Worm (Caenorhabditis elegans): Measurements from ENCODE around the gene R05D3.3.
A peak's percentile ranks its signal among the peaks of the same experiment; 100 is the strongest.

The R05D3.3 gene

ce11 chrIII:8405449-8405962 lies 41.7 kb downstream of the R05D3.3 start, which contains the start of the genes ubxn-4 and cyy-1:
Gene ubxn-4 (minus strand): TSS chrIII:8405562.
Gene cyy-1 (plus strand): TSS chrIII:8405874.
- TF ChIP-seq ahr-1 (tag; optimal IDR thresholded peaks at IDR 0.05) (no peak), nfya-1 (tag; optimal IDR thresholded peaks at IDR 0.05) (peak; percentile 31), rnt-1 (tag; optimal IDR thresholded peaks at IDR 0.05) (no peak), ceh-22 (tag; optimal IDR thresholded peaks at IDR 0.05) (no peak), unc-3 (GFP tag; conservative IDR thresholded peaks at IDR 0.05) (no peak), unc-3 (tag; optimal IDR thresholded peaks at IDR 0.05) (no peak), pax-1 (tag; optimal IDR thresholded peaks at IDR 0.05) (no peak), odd-2 (tag; optimal IDR thresholded peaks at IDR 0.05) (no peak), sdc-2 (tag; optimal IDR thresholded peaks at IDR 0.05) (no peak), ceh-18 (tag; optimal IDR thresholded peaks at IDR 0.05) (no peak), fkh-10 (GFP tag; optimal IDR thresholded peaks at IDR 0.05) (no peak), ceh-31 (tag; optimal IDR thresholded peaks at IDR 0.05) (peak; percentile 3), elt-2 (tag; optimal IDR thresholded peaks at IDR 0.05) (peak; percentile 26), pat-9 (tag; optimal IDR thresholded peaks at IDR 0.05) (no peak), ceh-2 (tag; optimal IDR thresholded peaks at IDR 0.05) (no peak), unc-55 (GFP tag; optimal IDR thresholded peaks at IDR 0.05) (no peak)

- no peak for TF ChIP-seq F13H6.1 (tag; optimal IDR thresholded peaks at IDR 0.05)
Measured at ce11 chrIII:8409166-8409565, 45.4 kb downstream of the R05D3.3 start, which contains the start of gene ZK353.9. Gene ZK353.9 (plus strand): TSS chrIII:8409496.

- TF ChIP-seq unc-55 (GFP tag; optimal IDR thresholded peaks at IDR 0.05) (peak; percentile 30), gmeb-2 (tag; optimal IDR thresholded peaks at IDR 0.05) (no peak)
Measured at ce11 chrIII:8410747-8411146, 46.9 kb downstream of the R05D3.3 start.

- TF ChIP-seq unc-42 (tag; optimal IDR thresholded peaks at IDR 0.05) (peak; percentile 46), ets-4 (tag; optimal IDR thresholded peaks at IDR 0.05) (peak; percentile 13), dmd-4 (tag; optimal IDR thresholded peaks at IDR 0.05; ENCODE audit: borderline replicate concordance) (peak; percentile 23), nfya-1 (tag; optimal IDR thresholded peaks at IDR 0.05) (peak; percentile 91), ceh-2 (tag; optimal IDR thresholded peaks at IDR 0.05) (peak; percentile 13), nhr-11 (tag; optimal IDR thresholded peaks at IDR 0.05) (no peak), dve-1 (tag; optimal IDR thresholded peaks at IDR 0.05) (peak; percentile 27), tbx-2 (tag; optimal IDR thresholded peaks at IDR 0.05) (peak; percentile 12), unc-3 (GFP tag; conservative IDR thresholded peaks at IDR 0.05) (no peak), unc-3 (tag; optimal IDR thresholded peaks at IDR 0.05) (peak; percentile 44), ref-2 (tag; optimal IDR thresholded peaks at IDR 0.05) (peak; percentile 67), ceh-31 (tag; optimal IDR thresholded peaks at IDR 0.05) (peak; percentile 75), elt-2 (tag; optimal IDR thresholded peaks at IDR 0.05) (no peak), unc-55 (GFP tag; optimal IDR thresholded peaks at IDR 0.05) (peak; percentile 93), elt-4 (tag; optimal IDR thresholded peaks at IDR 0.05) (no peak)
Measured at ce11 chrIII:8411976-8412375, 48.2 kb downstream of the R05D3.3 start.

ce11 chrIII:8413501-8413900 lies 49.7 kb downstream of the R05D3.3 start:
- TF ChIP-seq ceh-45 (GFP tag; IDR thresholded peaks at IDR 0.05) (no peak), zip-5 (tag; optimal IDR thresholded peaks at IDR 0.05) (no peak), C08G9.2 (tag; optimal IDR thresholded peaks at IDR 0.05) (no peak), hlh-8 (tag; optimal IDR thresholded peaks at IDR 0.05) (no peak), nhr-11 (tag; optimal IDR thresholded peaks at IDR 0.05) (no peak), fkh-6 (tag; optimal IDR thresholded peaks at IDR 0.05) (no peak), hlh-6 (tag; optimal IDR thresholded peaks at IDR 0.05) (no peak), rnt-1 (tag; optimal IDR thresholded peaks at IDR 0.05) (no peak), ahr-1 (tag; optimal IDR thresholded peaks at IDR 0.05) (no peak), ceh-2 (tag; optimal IDR thresholded peaks at IDR 0.05) (no peak), nfya-1 (tag; optimal IDR thresholded peaks at IDR 0.05) (no peak), dmd-4 (tag; optimal IDR thresholded peaks at IDR 0.05; ENCODE audit: borderline replicate concordance) (no peak), ceh-19 (GFP tag; optimal IDR thresholded peaks at IDR 0.05) (no peak), lim-6 (tag; optimal IDR thresholded peaks at IDR 0.05) (no peak), ceh-31 (tag; optimal IDR thresholded peaks at IDR 0.05) (no peak)
